Worm (Caenorhabditis elegans): ENCODE measurements around the gene sre-47.
A peak's percentile ranks its signal among the peaks of the same experiment; 100 is the strongest.

The sre-47 gene

ce11 chrII:14019625-14020024, 35.2 kb upstream of the sre-47 start (continued):
- TF ChIP-seq Y79H2A.3 (GFP tag; conservative IDR thresholded peaks at IDR 0.05) (0 out of 2 replicates have a peak, but pooled peaks have one; percentile 15), ets-4 (GFP tag; optimal IDR thresholded peaks at IDR 0.05) (peak; percentile 13), cebp-2 (GFP tag; IDR thresholded peaks at IDR 0.05) (peak; percentile 88; the same call in 1 of the 2 replicates), K11D2.4 (GFP tag; IDR thresholded peaks at IDR 0.05) (0 out of 2 replicates have a peak, but pooled peaks have one; percentile 19), hsf-1 (GFP tag; IDR thresholded peaks at IDR 0.05) (peak; percentile 60; the same call in 1 of the 2 replicates)

- TF ChIP-seq T07F8.4 (tag; optimal IDR thresholded peaks at IDR 0.05) (no peak), D2030.7 (GFP tag; IDR thresholded peaks at IDR 0.05) (no peak), attf-5 (GFP tag; optimal IDR thresholded peaks at IDR 0.05) (no peak), cebp-2 (GFP tag; IDR thresholded peaks at IDR 0.05) (no peak), nhr-27 (tag; optimal IDR thresholded peaks at IDR 0.05) (no peak), F10E7.11 (tag; optimal IDR thresholded peaks at IDR 0.05) (no peak), lag-1 (GFP tag; IDR thresholded peaks at IDR 0.05) (no peak), ceh-100 (GFP tag; IDR thresholded peaks at IDR 0.05) (no peak), K11D2.4 (GFP tag; IDR thresholded peaks at IDR 0.05) (no peak)
Observed at ce11 chrII:14018887-14019286, 34.4 kb upstream of the sre-47 start.

ce11 chrII:14018192-14018591, 33.7 kb upstream of the sre-47 start:
- TF ChIP-seq dpl-1 (GFP tag; optimal IDR thresholded peaks at IDR 0.05) (peak; percentile 3), cebp-1 (GFP tag; IDR thresholded peaks at IDR 0.05) (no peak), cebp-1 (tag; optimal IDR thresholded peaks at IDR 0.05) (peak; percentile 73), hrde-1 (tag; optimal IDR thresholded peaks at IDR 0.05; ENCODE audit: borderline replicate concordance) (peak; percentile 42), F10E7.11 (tag; optimal IDR thresholded peaks at IDR 0.05) (peak; percentile 40), hlh-26 (GFP tag; conservative IDR thresholded peaks at IDR 0.05) (no peak), bed-1 (GFP tag; IDR thresholded peaks at IDR 0.05) (no peak), nhr-27 (tag; optimal IDR thresholded peaks at IDR 0.05) (peak; percentile 70), snpc-1.1 (tag; optimal IDR thresholded peaks at IDR 0.05; ENCODE audit: insufficient read depth) (peak; percentile 99), die-1 (tag; optimal IDR thresholded peaks at IDR 0.05) (no peak), snpc-3.4 (tag; optimal IDR thresholded peaks at IDR 0.05) (peak; percentile 98), nhr-120 (GFP tag; IDR thresholded peaks at IDR 0.05) (no peak), ceh-58 (GFP tag; IDR thresholded peaks at IDR 0.05) (no peak), ztf-28 (GFP tag; IDR thresholded peaks at IDR 0.05) (no peak), F22D6.2 (tag; optimal IDR thresholded peaks at IDR 0.05) (peak; percentile 54), Y79H2A.3 (GFP tag; conservative IDR thresholded peaks at IDR 0.05) (peak; percentile 62; the same call in 1 of the 2 replicates), dpff-1 (tag; optimal IDR thresholded peaks at IDR 0.05) (peak; percentile 89), ets-4 (GFP tag; optimal IDR thresholded peaks at IDR 0.05) (peak; percentile 0), ztf-18 (tag; optimal IDR thresholded peaks at IDR 0.05) (peak; percentile 74), Y53G8AR.9 (GFP tag; conservative IDR thresholded peaks at IDR 0.05) (peak; percentile 62), egl-44 (GFP tag; IDR thresholded peaks at IDR 0.05) (no peak), pbrm-1 (GFP tag; IDR thresholded peaks at IDR 0.05) (peak; percentile 97), tbp1 (GFP tag; optimal IDR thresholded peaks at IDR 0.05) (peak; percentile 83), xnd-1 (tag; optimal IDR thresholded peaks at IDR 0.05) (peak; percentile 69), sptf-2 (GFP tag; optimal IDR thresholded peaks at IDR 0.05) (peak; percentile 46), egl-18 (GFP tag; IDR thresholded peaks at IDR 0.05) (no peak), F57C9.4 (tag; optimal IDR thresholded peaks at IDR 0.05) (peak; percentile 32), B0336.3 (GFP tag; IDR thresholded peaks at IDR 0.05) (peak; percentile 93), nhr-90 (tag; optimal IDR thresholded peaks at IDR 0.05) (no peak), B0035.1 (tag; optimal IDR thresholded peaks at IDR 0.05) (peak; percentile 37), athp-1 (tag; optimal IDR thresholded peaks at IDR 0.05) (peak; percentile 64), nhr-80 (tag; optimal IDR thresholded peaks at IDR 0.05) (peak; percentile 27), lin-35 (GFP tag; optimal IDR thresholded peaks at IDR 0.05) (peak in 2 of 3 experiments; percentile 18 to 75), F55B11.4 (tag; optimal IDR thresholded peaks at IDR 0.05; ENCODE audit: borderline replicate concordance, insufficient read depth) (no peak), sdz-38 (tag; optimal IDR thresholded peaks at IDR 0.05) (no peak), nfyb-1 (GFP tag; IDR thresholded peaks at IDR 0.05) (peak; percentile 93), attf-6 (GFP tag; IDR thresholded peaks at IDR 0.05) (peak; percentile 96)
